Fruit fly (Drosophila melanogaster) whole organism, embryonic: ENCODE results near the gene CG46396.
A peak's percentile ranks its signal among the peaks of the same experiment; 100 is the strongest.

Experiments
- CG12104 ChIP-seq: fragments of 200-800 bp; sonication (Bioruptor generic); optimal IDR thresholded peaks from 3 replicates; lab custom pipeline; 2016; ENCODE audit warnings: missing biosample characterization, missing genetic modification characterization
- CG16813 ChIP-seq: fragments of 200-800 bp; sonication (Bioruptor generic); IDR thresholded peaks from 3 replicates; pipeline ENCODE4 v1.3.6; 2022; ENCODE audit warnings: missing biosample characterization, missing genetic modification characterization; ENCODE audit not compliant: partially characterized antibody
- CG4360 ChIP-seq: fragments of 200-800 bp; sonication (Bioruptor generic); IDR thresholded peaks from 2 replicates; pipeline ENCODE4 v1.3.6; 2022; ENCODE audit warnings: missing biosample characterization, missing genetic modification characterization
- CG6854 ChIP-seq: fragments of 200-800 bp; sonication (Bioruptor generic); optimal IDR thresholded peaks from 3 replicates; lab custom pipeline; 2017; ENCODE audit warnings: missing biosample characterization, mild to moderate bottlenecking, missing genetic modification characterization
- crc ChIP-seq: fragments of 200-800 bp; sonication (Bioruptor generic); optimal IDR thresholded peaks from 2 replicates; lab custom pipeline; 2016; ENCODE audit warnings: missing biosample characterization, missing genetic modification characterization
- esg ChIP-seq: fragments of 200-800 bp; sonication (Bioruptor generic); conservative IDR thresholded peaks from 2 replicates; pipeline ENCODE4 v1.3.6; 2022; ENCODE audit warnings: missing biosample characterization, missing genetic modification characterization
- hth ChIP-seq: fragments of >200 bp; optimal IDR thresholded peaks from 2 replicates; lab custom pipeline; 2017; ENCODE audit warnings: inconsistent platforms
- pum ChIP-seq: fragments of 200-800 bp; sonication (Bioruptor generic); optimal IDR thresholded peaks from 2 replicates; lab custom pipeline; 2016; ENCODE audit warnings: missing biosample characterization, missing genetic modification characterization

DNA sequence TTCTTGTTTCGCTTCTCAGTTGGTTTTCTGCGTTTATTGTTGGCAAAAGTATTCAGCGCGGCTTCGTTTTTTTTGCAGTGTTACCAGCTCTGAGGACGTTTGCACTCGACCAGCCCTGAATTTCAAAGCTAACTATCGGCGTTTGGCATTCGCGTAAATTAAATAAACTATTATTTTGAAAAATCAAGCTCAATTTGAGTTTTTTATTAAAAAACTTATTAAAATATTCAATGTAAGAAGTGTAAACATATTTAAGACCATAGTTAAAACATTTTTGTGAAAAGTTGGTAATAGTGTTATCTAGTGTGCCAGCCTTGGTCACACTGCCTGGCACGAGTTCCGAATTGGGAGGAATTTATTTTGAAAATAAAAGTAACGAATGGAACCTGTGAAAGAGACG lies 42.0 kb downstream of the CG46396 start, which contains the start of the genes SmD2 and CG18048:
- TF ChIP-seq esg (GFP tag; lab: Robert Waterston, UW) = no peak
- TF ChIP-seq CG4360 (GFP tag; lab: Robert Waterston, UW) = no peak
- no peak for TF ChIP-seq pum (GFP tag; lab: Kevin White, UChicago)
- no peak for TF ChIP-seq crc (GFP tag; lab: Kevin White, UChicago)
- no peak for TF ChIP-seq CG12104 (GFP tag; lab: Kevin White, UChicago)
- no peak for TF ChIP-seq hth (lab: Kevin White, UChicago)
- TF ChIP-seq CG16813 = peak; percentile 84
- no peak for TF ChIP-seq CG6854 (GFP tag; lab: Kevin White, UChicago)
